Worm (Caenorhabditis elegans): Measurements from ENCODE around the gene ttr-50.

DNA sequence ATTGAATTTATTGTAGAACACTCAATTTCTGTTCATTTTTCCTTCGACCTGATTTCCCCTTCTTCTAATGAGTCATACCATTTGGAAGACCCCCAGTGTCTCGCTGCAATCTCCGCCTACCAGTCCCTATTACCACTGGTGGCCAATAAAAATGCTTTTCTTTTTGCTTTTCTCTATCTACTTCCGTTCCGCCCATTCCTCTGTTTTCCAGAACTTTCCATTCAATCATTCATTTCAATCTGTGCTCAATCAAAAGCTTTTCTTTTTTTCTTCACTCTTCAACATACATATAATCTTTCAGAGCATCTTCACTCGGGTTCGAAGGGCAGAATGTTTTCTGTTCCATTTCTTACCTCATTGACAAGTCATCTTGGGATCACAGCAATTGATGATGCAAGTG, 32.7 kb upstream of the ttr-50 start, which contains the start of gene inx-8:
- TF ChIP-seq klf-2 (GFP tag; conservative IDR thresholded peaks at IDR 0.05) (no peak), flt-1 (GFP tag; IDR thresholded peaks at IDR 0.05) (no peak), ref-1 (GFP tag; conservative IDR thresholded peaks at IDR 0.05) (no peak), ztf-23 (GFP tag; IDR thresholded peaks at IDR 0.05) (no peak), cog-1 (tag; optimal IDR thresholded peaks at IDR 0.05) (no peak), tab-1 (GFP tag; IDR thresholded peaks at IDR 0.05) (no peak), T22C8.4 (GFP tag; IDR thresholded peaks at IDR 0.05) (no peak)

Data from whole organism, midembryonic.